Worm (Caenorhabditis elegans) whole organism, L4 larva: ENCODE results near the gene K08E7.4.

Experiments
- F37D6.2 ChIP-seq: sonication (generic microtip); optimal IDR thresholded peaks from 2 replicates; lab custom pipeline; 2016; ENCODE audit warnings: mild to moderate bottlenecking, missing genetic modification characterization, missing compliant biosample characterization
- Y105C5A.15 ChIP-seq: fragments of 200-800 bp; sonication (Bioruptor generic); IDR thresholded peaks from 2 replicates; pipeline ENCODE4 v1.3.6; 2022; ENCODE audit warnings: missing genetic modification characterization, missing compliant biosample characterization
- aha-1 ChIP-seq: fragments of 150-350 bp; peaks from one replicate; lab custom pipeline; 2014; ENCODE audit warnings: missing biosample characterization, missing genetic modification characterization
- attf-4 ChIP-seq: sonication (generic microtip); optimal IDR thresholded peaks from 3 replicates; lab custom pipeline; 2017; ENCODE audit warnings: missing biosample characterization, missing genetic modification characterization
- ceh-44 ChIP-seq: fragments of 200-800 bp; sonication (Bioruptor generic); IDR thresholded peaks from 2 replicates; pipeline ENCODE4 v1.3.6; 2022; ENCODE audit warnings: missing genetic modification reagents, missing genetic modification characterization, missing compliant biosample characterization
- ceh-62 ChIP-seq: sonication (generic microtip); optimal IDR thresholded peaks from 2 replicates; lab custom pipeline; 2017; ENCODE audit warnings: missing biosample characterization, missing genetic modification characterization
- ces-1 ChIP-seq: fragments of 150-350 bp; sonication (generic microtip); optimal IDR thresholded peaks from 4 replicates; lab custom pipeline; 2014; ENCODE audit warnings: missing biosample characterization, missing genetic modification reagents, missing genetic modification characterization
- daf-12 ChIP-seq: fragments of 150-350 bp; optimal IDR thresholded peaks from 2 replicates; lab custom pipeline; 2014; ENCODE audit warnings: missing biosample characterization, missing genetic modification reagents, missing genetic modification characterization
- daf-19 ChIP-seq: fragments of 200-800 bp; sonication (Bioruptor generic); conservative IDR thresholded peaks from 2 replicates; pipeline ENCODE4 v1.3.6; 2022; ENCODE audit warnings: missing genetic modification characterization, missing compliant biosample characterization
- dmd-9 ChIP-seq: fragments of 200-800 bp; sonication (Bioruptor generic); IDR thresholded peaks from 2 replicates; pipeline ENCODE4 v1.3.6; 2022; ENCODE audit warnings: missing genetic modification reagents, missing genetic modification characterization, missing compliant biosample characterization
- hlh-30 ChIP-seq: sonication (generic microtip); optimal IDR thresholded peaks from 2 replicates; lab custom pipeline; 2017; ENCODE audit warnings: antibody characterized with exemption, mild to moderate bottlenecking, missing genetic modification characterization, missing compliant biosample characterization; ENCODE audit not compliant: insufficient read depth
- lin-15B ChIP-seq: fragments of 150-350 bp; sonication (generic microtip); optimal IDR thresholded peaks from 3 replicates; lab custom pipeline; 2014; ENCODE audit warnings: missing biosample characterization, missing genetic modification characterization
- lin-29 ChIP-seq: fragments of 200-800 bp; sonication (Bioruptor generic); IDR thresholded peaks from 2 replicates; pipeline ENCODE4 v1.3.6; 2022; ENCODE audit warnings: missing genetic modification reagents, missing genetic modification characterization, missing compliant biosample characterization
- lin-39 ChIP-seq: fragments of 150-350 bp; optimal IDR thresholded peaks from 2 replicates; lab custom pipeline; 2014; ENCODE audit warnings: missing biosample characterization, missing genetic modification reagents, missing genetic modification characterization
- lir-3 ChIP-seq: sonication (generic microtip); optimal IDR thresholded peaks from 2 replicates; lab custom pipeline; 2016; ENCODE audit warnings: mild to moderate bottlenecking, missing genetic modification characterization, missing compliant biosample characterization
- madf-9 ChIP-seq: fragments of 200-800 bp; sonication (Bioruptor generic); conservative IDR thresholded peaks from 2 replicates; pipeline ENCODE4 v1.3.6; 2022; ENCODE audit warnings: missing genetic modification reagents, missing genetic modification characterization, missing compliant biosample characterization
- mep-1 ChIP-seq: fragments of 150-350 bp; sonication (generic microtip); optimal IDR thresholded peaks from 3 replicates; lab custom pipeline; 2014; ENCODE audit warnings: missing biosample characterization, missing genetic modification characterization
- mxl-3 ChIP-seq: fragments of 200-800 bp; sonication (Bioruptor generic); optimal IDR thresholded peaks from 2 replicates; lab custom pipeline; 2018; ENCODE audit warnings: mild to moderate bottlenecking, missing genetic modification characterization, missing compliant biosample characterization
- nhr-10 ChIP-seq: fragments of 150-350 bp; optimal IDR thresholded peaks from 2 replicates; lab custom pipeline; 2014; ENCODE audit warnings: missing biosample characterization, missing genetic modification characterization
- nhr-11 ChIP-seq: fragments of 150-350 bp; optimal IDR thresholded peaks from 2 replicates; lab custom pipeline; 2014; ENCODE audit warnings: missing biosample characterization, missing genetic modification characterization
- nhr-111 ChIP-seq: fragments of 200-800 bp; sonication (Bioruptor generic); optimal IDR thresholded peaks from 2 replicates; lab custom pipeline; 2018; ENCODE audit warnings: mild to moderate bottlenecking, missing genetic modification characterization, missing compliant biosample characterization
- nhr-28 ChIP-seq: fragments of 150-350 bp; optimal IDR thresholded peaks from 2 replicates; lab custom pipeline; 2014; ENCODE audit warnings: missing biosample characterization, missing genetic modification characterization
- nhr-41 ChIP-seq: fragments of 200-800 bp; sonication (Bioruptor generic); IDR thresholded peaks from 2 replicates; pipeline ENCODE4 v1.3.6; 2022; ENCODE audit warnings: missing genetic modification reagents, missing genetic modification characterization, missing compliant biosample characterization
- nhr-76 ChIP-seq: fragments of 150-350 bp; optimal IDR thresholded peaks from 2 replicates; lab custom pipeline; 2014; ENCODE audit warnings: missing biosample characterization, missing genetic modification characterization
- nhr-77 ChIP-seq: fragments of 150-350 bp; optimal IDR thresholded peaks from 2 replicates; lab custom pipeline; 2014; ENCODE audit warnings: missing biosample characterization, missing genetic modification characterization
- pha-4 ChIP-seq, 2 experiments: fragments of 150-350 bp in 1 of 2; fragments of 200-800 bp in 1 of 2; sonication (Bioruptor generic) in 1 of 2; IDR thresholded peaks in 1 of 2; optimal IDR thresholded peaks in 1 of 2; 2 replicates each; pipeline versions ENCODE4 v1.3.6 to Lab custom; 2014 to 2022; ENCODE audit warnings: missing genetic modification characterization in 2 of 2, missing genetic modification reagents in 2 of 2, missing biosample characterization in 1 of 2, missing compliant biosample characterization in 1 of 2
- rbr-2 ChIP-seq: sonication (generic microtip); optimal IDR thresholded peaks from 2 replicates; lab custom pipeline; 2016; ENCODE audit warnings: missing genotype, missing genetic modification characterization, missing compliant biosample characterization
- sdz-12 ChIP-seq: fragments of 200-800 bp; sonication (Bioruptor generic); optimal IDR thresholded peaks from 2 replicates; lab custom pipeline; 2018; ENCODE audit warnings: mild to moderate bottlenecking, missing genetic modification characterization, missing compliant biosample characterization
- set-16 ChIP-seq: fragments of 200-800 bp; sonication (Bioruptor generic); IDR thresholded peaks from 2 replicates; pipeline ENCODE4 v1.3.6; 2022; ENCODE audit warnings: missing genetic modification reagents, missing genetic modification characterization, missing compliant biosample characterization
- snpc-1.2 ChIP-seq: fragments of 200-800 bp; sonication (Bioruptor generic); IDR thresholded peaks from 2 replicates; pipeline ENCODE4 v1.3.6; 2022; ENCODE audit warnings: missing genetic modification reagents, missing genetic modification characterization, missing compliant biosample characterization
- snpc-4 ChIP-seq: fragments of 150-350 bp; optimal IDR thresholded peaks from 2 replicates; lab custom pipeline; 2014; ENCODE audit warnings: missing biosample characterization, missing genetic modification characterization
- spr-1 ChIP-seq: sonication (generic microtip); optimal IDR thresholded peaks from 2 replicates; lab custom pipeline; 2016; ENCODE audit warnings: mild to moderate bottlenecking, missing genetic modification characterization, missing compliant biosample characterization
- spr-3 ChIP-seq: fragments of 200-800 bp; sonication (Bioruptor generic); optimal IDR thresholded peaks from 2 replicates; lab custom pipeline; 2018; ENCODE audit warnings: mild to moderate bottlenecking, missing genetic modification characterization, missing compliant biosample characterization
- tag-97 ChIP-seq: fragments of 200-800 bp; sonication (Bioruptor generic); IDR thresholded peaks from 2 replicates; pipeline ENCODE4 v1.3.6; 2022; ENCODE audit warnings: missing genetic modification characterization, missing compliant biosample characterization
- unc-39 ChIP-seq: sonication (generic microtip); optimal IDR thresholded peaks from 2 replicates; lab custom pipeline; 2017; ENCODE audit warnings: missing biosample characterization, missing genetic modification characterization
- unc-62 ChIP-seq, 3 experiments: fragments of 150-350 bp in 1 of 3; sonication (generic microtip); optimal IDR thresholded peaks in 2 of 3; peaks in 1 of 3; 1 replicate in 1 of 3; 2 replicates in 2 of 3; lab custom pipeline; 2014 to 2017; ENCODE audit warnings: missing biosample characterization in 3 of 3, missing genetic modification characterization in 3 of 3, missing genetic modification reagents in 3 of 3, missing genotype in 1 of 3
- zfp-2 ChIP-seq: sonication (generic microtip); optimal IDR thresholded peaks from 2 replicates; lab custom pipeline; 2016; ENCODE audit warnings: mild to moderate bottlenecking, missing genetic modification characterization, missing compliant biosample characterization
- zip-11 ChIP-seq: fragments of 200-800 bp; sonication (Bioruptor generic); IDR thresholded peaks from 2 replicates; pipeline ENCODE4 v1.3.6; 2022; ENCODE audit warnings: missing genetic modification characterization, missing compliant biosample characterization

Gene K08E7.4

DNA sequence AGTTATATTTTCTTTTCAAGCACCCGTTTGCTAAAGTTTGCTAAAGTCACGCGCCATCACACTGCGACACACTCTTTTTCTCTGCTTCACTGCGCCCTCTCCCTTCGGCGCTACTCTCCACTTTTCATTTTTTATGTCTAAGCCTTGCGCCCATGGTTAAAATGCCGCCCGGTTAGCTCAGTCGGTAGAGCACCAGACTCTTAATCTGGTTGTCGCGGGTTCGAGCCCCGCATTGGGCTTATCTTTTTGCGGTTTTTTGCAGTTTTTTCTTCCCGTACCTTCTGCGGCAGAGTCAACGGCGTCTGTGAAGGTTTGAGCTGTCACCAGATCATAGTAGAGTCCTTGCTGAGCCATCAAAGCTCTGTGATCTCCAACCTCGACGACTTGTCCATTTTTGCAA lies 23.6 kb upstream of the K08E7.4 start (continued):
- peak; percentile 44 for TF ChIP-seq zfp-2 (tag; lab: Kevin White, UChicago)
- no peak for TF ChIP-seq daf-12 (tag; lab: Kevin White, UChicago)
- TF ChIP-seq hlh-30 (tag; lab: Kevin White, UChicago) = peak; percentile 95
- no peak for TF ChIP-seq nhr-41 (GFP tag; lab: Robert Waterston, UW)
- peak; percentile 84 for TF ChIP-seq dmd-9 (GFP tag; lab: Robert Waterston, UW)
- no peak for TF ChIP-seq unc-39 (tag; lab: Kevin White, UChicago)
- TF ChIP-seq mep-1 = peak; percentile 75
- peak; percentile 43; the same call in 1 of the 2 replicates for TF ChIP-seq lin-29 (GFP tag; lab: Robert Waterston, UW)
- no peak for TF ChIP-seq snpc-4 (tag; lab: Kevin White, UChicago)
- TF ChIP-seq ceh-44 (GFP tag; lab: Robert Waterston, UW) = peak; percentile 74; the same call in 1 of the 2 replicates
- no peak for TF ChIP-seq ceh-62 (tag; lab: Kevin White, UChicago)
- no peak for TF ChIP-seq unc-62 (GFP tag; optimal IDR thresholded peaks at IDR 0.05 in 1 of 2; lab: Kevin White, UChicago)
- TF ChIP-seq unc-62 (tag; optimal IDR thresholded peaks at IDR 0.05; lab: Kevin White, UChicago) = no peak
- TF ChIP-seq set-16 (GFP tag; lab: Robert Waterston, UW) = peak; percentile 61
- peak; percentile 88 for TF ChIP-seq snpc-1.2
- TF ChIP-seq madf-9 (GFP tag; lab: Robert Waterston, UW) = peak; percentile 77
- peak; percentile 34 for TF ChIP-seq nhr-28 (tag; lab: Kevin White, UChicago)
- peak; percentile 84; the same call in 1 of the 2 replicates for TF ChIP-seq Y105C5A.15 (GFP tag; lab: Robert Waterston, UW)
- no peak for TF ChIP-seq lin-39 (tag; lab: Kevin White, UChicago)
- no peak for TF ChIP-seq lin-15B (tag; lab: Kevin White, UChicago)
- peak; percentile 99 for TF ChIP-seq aha-1 (tag; lab: Kevin White, UChicago)
- no peak for TF ChIP-seq ces-1 (GFP tag; lab: Kevin White, UChicago)
- peak; percentile 47 for TF ChIP-seq F37D6.2 (tag; lab: Kevin White, UChicago)
- TF ChIP-seq nhr-11 (tag; lab: Kevin White, UChicago) = peak; percentile 22
- TF ChIP-seq nhr-111 (GFP tag; lab: Kevin White, UChicago) = peak; percentile 28
- peak; percentile 46 for TF ChIP-seq mxl-3 (GFP tag; lab: Kevin White, UChicago)
- peak; percentile 74 for TF ChIP-seq spr-3 (GFP tag; lab: Kevin White, UChicago)
- TF ChIP-seq nhr-76 = no peak
- peak; percentile 94 for TF ChIP-seq pha-4 (GFP tag; IDR thresholded peaks at IDR 0.05; lab: Robert Waterston, UW)
- TF ChIP-seq pha-4 (tag; optimal IDR thresholded peaks at IDR 0.05; lab: Kevin White, UChicago) = no peak
- no peak for TF ChIP-seq nhr-10
- TF ChIP-seq attf-4 (tag; lab: Kevin White, UChicago) = no peak
- TF ChIP-seq sdz-12 = peak; percentile 53

DNA sequence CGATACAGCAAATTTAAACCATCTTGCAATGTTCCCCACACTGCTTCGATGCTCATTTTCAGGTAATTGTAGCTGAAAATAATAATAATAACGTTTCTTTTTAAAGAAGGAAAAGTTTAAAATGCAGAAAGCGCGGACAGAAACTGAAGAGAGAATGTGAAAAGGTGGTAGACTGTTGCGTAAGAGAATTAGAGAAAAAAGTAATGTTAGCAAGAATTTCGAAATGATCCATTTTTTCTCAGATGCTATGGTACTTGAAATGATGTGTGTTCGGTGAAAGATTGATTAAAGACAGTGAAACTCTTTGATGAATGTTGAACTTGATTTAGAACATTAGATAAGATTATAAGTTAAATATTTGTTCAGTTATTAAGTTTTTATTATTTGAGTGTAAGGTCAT lies 19.4 kb upstream of the K08E7.4 start, which contains the start of gene cul-6:
Gene cul-6 (minus strand): TSS at position 79 of the 400 bp plus-strand sequence.
- TF ChIP-seq daf-19 (GFP tag; lab: Robert Waterston, UW) = no peak
- no peak for TF ChIP-seq set-16 (GFP tag; lab: Robert Waterston, UW)
- no peak for TF ChIP-seq nhr-11 (tag; lab: Kevin White, UChicago)
- no peak for TF ChIP-seq madf-9 (GFP tag; lab: Robert Waterston, UW)
- no peak for TF ChIP-seq tag-97 (GFP tag; lab: Robert Waterston, UW)
- no peak for TF ChIP-seq nhr-10
- no peak for TF ChIP-seq nhr-77
- no peak for TF ChIP-seq lir-3 (tag; lab: Kevin White, UChicago)
- no peak for TF ChIP-seq nhr-41 (GFP tag; lab: Robert Waterston, UW)
- TF ChIP-seq ceh-62 (tag; lab: Kevin White, UChicago) = no peak
- no peak for TF ChIP-seq rbr-2 (tag; lab: Kevin White, UChicago)
- TF ChIP-seq spr-1 (tag; lab: Kevin White, UChicago) = no peak
- no peak for TF ChIP-seq ces-1 (GFP tag; lab: Kevin White, UChicago)
- no peak for TF ChIP-seq zip-11
- TF ChIP-seq, all 104 proteins: peak for 0
